Worm (Caenorhabditis elegans) whole organism, late embryonic: ENCODE results near the gene C10E2.5.

Experiments
- C38D4.7 ChIP-seq: fragments of 200-800 bp; sonication (Bioruptor generic); optimal IDR thresholded peaks from 2 replicates; lab custom pipeline; 2018; ENCODE audit warnings: mild to moderate bottlenecking, missing genetic modification characterization, moderate library complexity, missing compliant biosample characterization
- K02D7.2 ChIP-seq: sonication (generic microtip); optimal IDR thresholded peaks from 2 replicates; lab custom pipeline; 2017; ENCODE audit warnings: mild to moderate bottlenecking, missing genetic modification characterization, missing compliant biosample characterization
- T23F11.4 ChIP-seq: fragments of 200-800 bp; sonication (Bioruptor generic); optimal IDR thresholded peaks from 2 replicates; lab custom pipeline; 2018; ENCODE audit warnings: mild to moderate bottlenecking, missing genetic modification characterization, missing compliant biosample characterization
- Y22D7AL.16 ChIP-seq: sonication (generic microtip); optimal IDR thresholded peaks from 2 replicates; lab custom pipeline; 2016; ENCODE audit warnings: missing genetic modification characterization, missing compliant biosample characterization
- ahr-1 ChIP-seq: sonication (generic microtip); optimal IDR thresholded peaks from 2 replicates; lab custom pipeline; 2016; ENCODE audit warnings: missing genetic modification characterization, missing compliant biosample characterization
- ama-1 ChIP-seq: fragments of 150-350 bp; optimal IDR thresholded peaks from 2 replicates; lab custom pipeline; 2014
- ceh-14 ChIP-seq: sonication (generic microtip); optimal IDR thresholded peaks from 2 replicates; lab custom pipeline; 2016; ENCODE audit warnings: missing genotype, missing genetic modification characterization, missing compliant biosample characterization
- ceh-18 ChIP-seq: sonication (generic microtip); optimal IDR thresholded peaks from 2 replicates; lab custom pipeline; 2016; ENCODE audit warnings: missing genetic modification characterization, missing compliant biosample characterization
- ceh-2 ChIP-seq: sonication (generic microtip); optimal IDR thresholded peaks from 2 replicates; lab custom pipeline; 2016; ENCODE audit warnings: missing genotype, missing genetic modification characterization, missing compliant biosample characterization
- ceh-22 ChIP-seq: sonication (generic microtip); optimal IDR thresholded peaks from 2 replicates; lab custom pipeline; 2017; ENCODE audit warnings: missing biosample characterization, missing genetic modification characterization
- ceh-24 ChIP-seq: sonication (generic microtip); optimal IDR thresholded peaks from 2 replicates; lab custom pipeline; 2016; ENCODE audit warnings: mild to moderate bottlenecking, missing genetic modification characterization, missing compliant biosample characterization
- ceh-30 ChIP-seq: fragments of 150-350 bp; optimal IDR thresholded peaks from 2 replicates; lab custom pipeline; 2014; ENCODE audit warnings: missing biosample characterization, missing genetic modification characterization
- ceh-31 ChIP-seq: sonication (generic microtip); optimal IDR thresholded peaks from 2 replicates; lab custom pipeline; 2016; ENCODE audit warnings: missing genetic modification characterization, missing compliant biosample characterization
- ceh-45 ChIP-seq: fragments of 200-800 bp; sonication (Bioruptor generic); IDR thresholded peaks from 2 replicates; pipeline ENCODE4 v1.3.6; 2022; ENCODE audit warnings: missing genetic modification reagents, missing genetic modification characterization, missing compliant biosample characterization
- ceh-9 ChIP-seq: sonication (generic microtip); optimal IDR thresholded peaks from 2 replicates; lab custom pipeline; 2016; ENCODE audit warnings: mild to moderate bottlenecking, missing genetic modification characterization, inconsistent platforms, missing compliant biosample characterization
- dve-1 ChIP-seq: sonication (generic microtip); optimal IDR thresholded peaks from 2 replicates; lab custom pipeline; 2017; ENCODE audit warnings: antibody characterized with exemption, mild to moderate bottlenecking, missing genetic modification characterization, missing compliant biosample characterization
- fax-1 ChIP-seq: sonication (generic microtip); optimal IDR thresholded peaks from 2 replicates; lab custom pipeline; 2016; ENCODE audit warnings: missing genotype, missing genetic modification characterization, missing compliant biosample characterization
- fkh-10 ChIP-seq: fragments of 150-350 bp; optimal IDR thresholded peaks from 2 replicates; lab custom pipeline; 2014; ENCODE audit warnings: missing biosample characterization, missing genetic modification reagents, missing genetic modification characterization
- fkh-6 ChIP-seq: sonication (generic microtip); optimal IDR thresholded peaks from 2 replicates; lab custom pipeline; 2016; ENCODE audit warnings: missing genetic modification characterization, missing compliant biosample characterization
- hlh-15 ChIP-seq: sonication (generic microtip); optimal IDR thresholded peaks from 2 replicates; lab custom pipeline; 2016; ENCODE audit warnings: missing genetic modification characterization, missing compliant biosample characterization
- hlh-30 ChIP-seq: sonication (generic microtip); optimal IDR thresholded peaks from 2 replicates; lab custom pipeline; 2017; ENCODE audit warnings: antibody characterized with exemption, missing genetic modification characterization, missing compliant biosample characterization; ENCODE audit not compliant: insufficient read depth
- lin-11 ChIP-seq: fragments of 200-800 bp; sonication (Bioruptor generic); optimal IDR thresholded peaks from 2 replicates; lab custom pipeline; 2018; ENCODE audit warnings: mild to moderate bottlenecking, missing genetic modification characterization, missing compliant biosample characterization
- nfya-1 ChIP-seq: sonication (generic microtip); optimal IDR thresholded peaks from 2 replicates; lab custom pipeline; 2017; ENCODE audit warnings: missing genetic modification characterization, mild to moderate bottlenecking, missing compliant biosample characterization, antibody characterized with exemption, moderate library complexity
- nhr-232 ChIP-seq: sonication (generic microtip); optimal IDR thresholded peaks from 2 replicates; lab custom pipeline; 2016; ENCODE audit warnings: missing genetic modification characterization, missing compliant biosample characterization
- npax-4 ChIP-seq: sonication (generic microtip); optimal IDR thresholded peaks from 2 replicates; lab custom pipeline; 2016; ENCODE audit warnings: missing genetic modification characterization, missing compliant biosample characterization
- pag-3 ChIP-seq: sonication (generic microtip); optimal IDR thresholded peaks from 2 replicates; lab custom pipeline; 2016; ENCODE audit warnings: missing compliant biosample characterization, missing genetic modification characterization, borderline replicate concordance
- pax-1 ChIP-seq: fragments of 150-350 bp; optimal IDR thresholded peaks from 2 replicates; lab custom pipeline; 2014; ENCODE audit warnings: missing biosample characterization, missing genetic modification characterization
- pha-2 ChIP-seq: sonication (generic microtip); optimal IDR thresholded peaks from 2 replicates; lab custom pipeline; 2017; ENCODE audit warnings: mild to moderate bottlenecking, missing genetic modification characterization, missing compliant biosample characterization
- pqm-1 ChIP-seq: sonication (generic microtip); optimal IDR thresholded peaks from 2 replicates; lab custom pipeline; 2016; ENCODE audit warnings: missing genetic modification characterization, missing compliant biosample characterization
- rnt-1 ChIP-seq: sonication (generic microtip); optimal IDR thresholded peaks from 2 replicates; lab custom pipeline; 2016; ENCODE audit warnings: missing genetic modification characterization, missing compliant biosample characterization
- sdc-2 ChIP-seq: sonication (generic microtip); optimal IDR thresholded peaks from 2 replicates; lab custom pipeline; 2016; ENCODE audit warnings: missing genotype, missing genetic modification characterization, missing compliant biosample characterization
- sox-2 ChIP-seq: fragments of 200-800 bp; sonication (Bioruptor generic); IDR thresholded peaks from 2 replicates; pipeline ENCODE4 v1.3.6; 2022; ENCODE audit warnings: missing genetic modification reagents, missing genetic modification characterization, missing compliant biosample characterization
- ttx-3 ChIP-seq: sonication (generic microtip); optimal IDR thresholded peaks from 2 replicates; lab custom pipeline; 2016; ENCODE audit warnings: missing genetic modification reagents, missing genetic modification characterization, missing compliant biosample characterization
- unc-3 ChIP-seq, 2 experiments: fragments of 200-800 bp in 1 of 2; sonication (Bioruptor generic) in 1 of 2; sonication (generic microtip) in 1 of 2; conservative IDR thresholded peaks in 1 of 2; optimal IDR thresholded peaks in 1 of 2; 2 replicates each; pipeline versions ENCODE4 v1.3.6 to Lab custom; 2016 to 2022; ENCODE audit warnings: missing compliant biosample characterization in 2 of 2, missing genetic modification characterization in 2 of 2, missing genetic modification reagents in 1 of 2
- unc-42 ChIP-seq: sonication (generic microtip); optimal IDR thresholded peaks from 2 replicates; lab custom pipeline; 2016; ENCODE audit warnings: missing genotype, missing genetic modification characterization, missing compliant biosample characterization
- ztf-16 ChIP-seq: sonication (generic microtip); optimal IDR thresholded peaks from 2 replicates; lab custom pipeline; 2017; ENCODE audit warnings: missing genetic modification characterization, missing compliant biosample characterization

Gene C10E2.5

ce11 chrX:16744940-16745339, 9.4 kb downstream of the C10E2.5 start, which contains the start of gene C10E2.2 (continued):
- TF ChIP-seq ceh-31 (tag; lab: Kevin White, UChicago) = no peak
- no peak for TF ChIP-seq ceh-9 (tag; lab: Kevin White, UChicago)
- no peak for TF ChIP-seq K02D7.2 (tag; lab: Kevin White, UChicago)

DNA sequence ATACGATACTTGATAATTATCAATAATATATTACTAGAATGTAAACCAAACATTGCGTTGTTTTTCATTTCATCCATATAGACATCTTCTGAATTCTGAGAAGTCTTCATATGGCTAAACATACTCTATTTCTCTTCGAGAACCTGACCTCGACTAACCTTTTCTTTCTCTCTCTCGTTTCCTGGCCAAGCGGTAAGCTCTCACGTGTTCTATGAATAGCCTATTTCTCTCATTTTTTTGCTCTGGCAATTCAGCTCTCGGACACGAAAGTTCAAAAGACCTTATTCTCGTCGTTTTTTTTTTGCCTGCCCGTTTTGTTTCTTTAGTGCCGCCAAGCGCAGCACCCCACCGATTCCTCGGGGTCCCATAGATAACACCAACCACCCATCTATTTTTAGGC, 16.9 kb downstream of the C10E2.5 start:
- TF ChIP-seq ceh-14 (tag; lab: Kevin White, UChicago) = no peak
- no peak for TF ChIP-seq ceh-31 (tag; lab: Kevin White, UChicago)
- TF ChIP-seq fax-1 (tag; lab: Kevin White, UChicago) = no peak
- TF ChIP-seq ceh-30 (tag; lab: Kevin White, UChicago) = no peak
- no peak for TF ChIP-seq ceh-45 (GFP tag; lab: Robert Waterston, UW)
- TF ChIP-seq pag-3 (tag; lab: Kevin White, UChicago) = no peak
- no peak for TF ChIP-seq nhr-232 (tag; lab: Kevin White, UChicago)
- TF ChIP-seq nfya-1 (tag; lab: Kevin White, UChicago) = no peak
- TF ChIP-seq hlh-15 = no peak
- TF ChIP-seq ztf-16 (tag; lab: Kevin White, UChicago) = no peak
- TF ChIP-seq ama-1 = no peak
- no peak for TF ChIP-seq sdc-2
- no peak for TF ChIP-seq T23F11.4 (GFP tag; lab: Kevin White, UChicago)
- TF ChIP-seq pha-2 (tag; lab: Kevin White, UChicago) = no peak

DNA sequence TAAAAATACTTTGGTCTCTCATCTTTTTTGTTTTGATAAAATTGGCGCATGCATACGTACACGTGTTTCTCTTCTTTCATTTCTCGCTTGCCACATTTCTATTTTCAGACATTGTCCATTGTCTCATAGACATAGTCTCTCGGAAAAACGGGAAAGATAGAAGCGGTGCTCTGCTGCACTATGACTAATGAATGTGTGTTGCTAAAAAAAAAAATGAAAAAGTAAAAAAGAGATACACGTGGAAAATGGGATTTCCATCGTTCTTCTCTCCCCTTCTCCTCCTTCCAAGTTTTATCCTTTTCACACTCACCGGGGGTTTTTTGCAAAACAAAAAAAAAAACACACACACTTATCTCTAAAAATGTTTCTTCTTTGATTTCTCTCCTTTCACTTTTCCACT, 19.4 kb downstream of the C10E2.5 start:
- TF ChIP-seq rnt-1 (tag; lab: Kevin White, UChicago) (no peak), hlh-30 (tag; lab: Kevin White, UChicago) (no peak), unc-3 (GFP tag; conservative IDR thresholded peaks at IDR 0.05; lab: Robert Waterston, UW) (no peak), unc-3 (tag; optimal IDR thresholded peaks at IDR 0.05; lab: Kevin White, UChicago) (no peak), ceh-2 (tag; lab: Kevin White, UChicago) (no peak)

DNA sequence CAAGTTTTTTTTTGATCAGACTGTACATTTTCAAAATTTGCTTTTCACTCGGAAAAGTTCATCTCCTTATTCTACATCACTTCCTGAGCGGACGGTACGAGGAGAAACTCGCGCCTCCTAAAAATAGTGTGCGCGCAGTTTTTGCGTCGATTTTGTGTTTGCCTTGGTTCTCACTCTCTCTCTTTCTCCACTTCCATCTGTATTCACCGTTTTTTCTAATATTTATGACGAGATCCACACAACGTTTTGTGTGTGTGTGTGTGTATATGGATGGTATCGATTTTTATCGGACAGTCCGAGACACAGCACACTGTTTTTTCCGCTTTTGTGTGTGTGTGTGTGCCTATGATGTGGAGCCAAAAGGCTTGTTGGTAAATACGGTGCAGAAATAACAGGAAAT, 21.0 kb downstream of the C10E2.5 start:
- TF ChIP-seq ceh-31 (tag; lab: Kevin White, UChicago) (no peak), ceh-22 (no peak), Y22D7AL.16 (tag; lab: Kevin White, UChicago) (no peak), unc-42 (no peak), ceh-9 (tag; lab: Kevin White, UChicago) (no peak), hlh-15 (no peak), fkh-10 (no peak), ztf-16 (tag; lab: Kevin White, UChicago) (no peak), ceh-45 (GFP tag; lab: Robert Waterston, UW) (no peak), sox-2 (GFP tag; lab: Robert Waterston, UW) (no peak), ahr-1 (tag; lab: Kevin White, UChicago) (no peak), ttx-3 (tag; lab: Kevin White, UChicago) (no peak), npax-4 (no peak), pax-1 (tag; lab: Kevin White, UChicago) (no peak)

- TF ChIP-seq ceh-18 (tag; lab: Kevin White, UChicago) (peak; percentile 22), nhr-232 (tag; lab: Kevin White, UChicago) (no peak)
These were observed 22.1 kb downstream of the C10E2.5 start for ce11 chrX:16732259-16732658.

DNA sequence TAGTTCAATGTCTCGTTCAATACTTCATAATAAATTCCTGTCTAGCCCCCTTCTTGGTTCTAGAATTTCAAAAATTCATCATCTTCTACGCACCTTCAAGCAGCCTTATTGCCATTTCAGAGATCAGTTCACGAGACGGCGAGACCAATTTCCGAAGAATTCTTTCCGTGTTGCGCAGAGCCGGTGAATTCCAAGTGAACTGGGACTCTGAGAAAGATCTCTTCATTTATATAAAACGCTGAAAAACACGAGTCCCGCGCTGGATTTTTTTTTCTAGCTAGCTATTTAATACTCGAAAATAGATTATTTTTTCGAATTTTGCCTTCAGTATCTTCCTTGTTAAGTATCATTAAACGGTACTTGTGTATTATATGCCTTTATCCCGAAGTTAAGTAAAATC, 23.2 kb downstream of the C10E2.5 start:
- TF ChIP-seq ztf-16 (tag; lab: Kevin White, UChicago) (no peak), ceh-24 (tag; lab: Kevin White, UChicago) (no peak), ceh-14 (tag; lab: Kevin White, UChicago) (no peak), C38D4.7 (GFP tag; lab: Kevin White, UChicago) (no peak), pqm-1 (tag; lab: Kevin White, UChicago) (no peak), ceh-9 (tag; lab: Kevin White, UChicago) (no peak), ceh-22 (no peak), ceh-18 (tag; lab: Kevin White, UChicago) (no peak), dve-1 (tag; lab: Kevin White, UChicago) (no peak), fkh-6 (tag; lab: Kevin White, UChicago) (no peak), rnt-1 (tag; lab: Kevin White, UChicago) (no peak), lin-11 (tag; lab: Kevin White, UChicago) (no peak)
